Fruit fly (Drosophila melanogaster) S2 (cell line): ENCODE data around the gene FucTB.

ENCODE experiments used
- CG8478 ChIP-seq: fragments of >200 bp; optimal IDR thresholded peaks from 2 replicates; lab custom pipeline; 2018
- CTCF ChIP-seq, 2 experiments: fragments of >200 bp; optimal IDR thresholded peaks; 2 replicates each; lab custom pipeline; 2018

dm6 chr2L:9421312-9421711 is 9.5 kb downstream of the FucTB start:
- no peak for TF ChIP-seq CTCF (optimal IDR thresholded peaks at IDR 0.05; lab: Kevin White, UChicago)
- TF ChIP-seq CG8478 (lab: Kevin White, UChicago), result no peak
